Fruit fly (Drosophila melanogaster) whole organism, adult: ENCODE results near the gene CG33703.

Experiments used
- CG11617 ChIP-seq: fragments of 200-800 bp; sonication (Bioruptor generic); optimal IDR thresholded peaks from 2 replicates; lab custom pipeline; 2017; ENCODE audit warnings: mild to moderate bottlenecking, missing biosample characterization, missing genetic modification reagents, missing genetic modification characterization
- Mnt ChIP-seq: fragments of 200-800 bp; sonication (Bioruptor generic); optimal IDR thresholded peaks from 2 replicates; lab custom pipeline; 2016; ENCODE audit warnings: missing biosample characterization, mild to moderate bottlenecking, missing genetic modification characterization

dm6 chr3L:9508653-9509036, 3.8 kb downstream of the CG33703 start:
- TF ChIP-seq Mnt = no peak
- TF ChIP-seq CG11617 (GFP tag; lab: Kevin White, UChicago) = no peak
